Worm (Caenorhabditis elegans): ENCODE data around the gene D2096.7.

DNA sequence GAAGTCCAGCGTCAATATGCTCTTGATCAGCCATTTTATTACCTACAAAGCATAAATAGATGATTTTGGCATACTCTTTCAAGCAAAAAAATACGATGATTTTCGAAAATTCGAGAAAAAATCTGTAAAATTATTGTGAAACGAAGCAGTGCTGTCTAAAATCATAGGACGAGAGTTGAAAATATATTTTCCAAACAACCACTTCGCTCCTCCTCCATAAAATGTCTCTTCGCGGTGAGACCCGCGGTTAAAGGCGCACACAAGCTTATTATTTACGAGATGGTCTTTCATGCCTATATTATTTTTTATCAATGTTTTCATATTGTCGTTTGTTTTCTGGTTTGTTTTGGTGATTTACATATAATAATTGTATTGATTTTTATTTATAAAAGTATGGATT lies 1.8 kb upstream of the D2096.7 start, which contains the start of gene nap-1:
- no peak for TF ChIP-seq nhr-232 (tag; optimal IDR thresholded peaks at IDR 0.05)
- TF ChIP-seq pha-2 (tag; optimal IDR thresholded peaks at IDR 0.05), result no peak
- TF ChIP-seq ttx-3 (tag; optimal IDR thresholded peaks at IDR 0.05), result no peak
- TF ChIP-seq pat-9 (tag; optimal IDR thresholded peaks at IDR 0.05), result no peak
- no peak for TF ChIP-seq pros-1 (tag; optimal IDR thresholded peaks at IDR 0.05)
- TF ChIP-seq ceh-14 (tag; optimal IDR thresholded peaks at IDR 0.05), result no peak
- TF ChIP-seq pha-4 (tag; optimal IDR thresholded peaks at IDR 0.05), result no peak
- TF ChIP-seq hlh-30 (tag; optimal IDR thresholded peaks at IDR 0.05; ENCODE audit: insufficient read depth), result no peak
- no peak for TF ChIP-seq ceh-2 (tag; optimal IDR thresholded peaks at IDR 0.05)
- TF ChIP-seq fkh-10 (GFP tag; optimal IDR thresholded peaks at IDR 0.05), result no peak
- TF ChIP-seq gmeb-2 (tag; optimal IDR thresholded peaks at IDR 0.05), result no peak
- TF ChIP-seq lin-11 (tag; optimal IDR thresholded peaks at IDR 0.05), result no peak
- TF ChIP-seq fax-1 (tag; optimal IDR thresholded peaks at IDR 0.05), result no peak
- TF ChIP-seq ref-2 (tag; optimal IDR thresholded peaks at IDR 0.05), result no peak
